Fruit fly (Drosophila melanogaster): ENCODE measurements around the gene CG4199.
A peak's percentile ranks its signal among the peaks of the same experiment; 100 is the strongest.

CG4199 gene

dm6 chrX:2050070-2050899 is 23.0 kb downstream of the CG4199 start, which contains the start of gene moody (continued):
- TF ChIP-seq bcd (GFP tag; optimal IDR thresholded peaks at IDR 0.05) (peak; percentile 97), klu (GFP tag; IDR thresholded peaks at IDR 0.05) (peak; percentile 96), zen2 (GFP tag; IDR thresholded peaks at IDR 0.05; ENCODE audit: partially characterized antibody) (0 out of 3 replicates have a peak, but pooled peaks have one; percentile 43), Mes4 (GFP tag; optimal IDR thresholded peaks at IDR 0.05) (peak; percentile 95), MESR4 (GFP tag; optimal IDR thresholded peaks at IDR 0.05) (peak; percentile 66), cas (GFP tag; IDR thresholded peaks at IDR 0.05) (peak; percentile 98), dimm (GFP tag; IDR thresholded peaks at IDR 0.05) (peak; percentile 93), Sry-δ (GFP tag; optimal IDR thresholded peaks at IDR 0.05) (peak; percentile 60), al (GFP tag; IDR thresholded peaks at IDR 0.05) (peak; percentile 98), caup (GFP tag; optimal IDR thresholded peaks at IDR 0.05; ENCODE audit: severe bottlenecking) (peak; percentile 98), Neu2 (GFP tag; optimal IDR thresholded peaks at IDR 0.05; ENCODE audit: borderline replicate concordance) (peak; percentile 70), Lim3 (GFP tag; IDR thresholded peaks at IDR 0.05) (peak; percentile 86), CG30020 (tag; optimal IDR thresholded peaks at IDR 0.05) (peak; percentile 64), Dfd (GFP tag; optimal IDR thresholded peaks at IDR 0.05) (no peak), CG18476 (GFP tag; optimal IDR thresholded peaks at IDR 0.05) (peak; percentile 78), CG6765 (GFP tag; optimal IDR thresholded peaks at IDR 0.05) (peak; percentile 98), CG17568 (GFP tag; optimal IDR thresholded peaks at IDR 0.05) (peak; percentile 93), CG13424 (tag; optimal IDR thresholded peaks at IDR 0.05) (peak; percentile 97), rib (GFP tag; IDR thresholded peaks at IDR 0.05) (peak; percentile 99), Gug (GFP tag; IDR thresholded peaks at IDR 0.05) (peak; percentile 100), Rx (GFP tag; IDR thresholded peaks at IDR 0.05) (peak; percentile 98), hbn (GFP tag; IDR thresholded peaks at IDR 0.05; ENCODE audit: partially characterized antibody) (peak; percentile 48; the same call in 1 of the 2 replicates), CG12744 (GFP tag; optimal IDR thresholded peaks at IDR 0.05) (peak; percentile 96), CG34376 (GFP tag; optimal IDR thresholded peaks at IDR 0.05) (peak; percentile 99), Atf3 (GFP tag; optimal IDR thresholded peaks at IDR 0.05) (peak; percentile 95), tx (GFP tag; optimal IDR thresholded peaks at IDR 0.05) (peak; percentile 98), CG2116 (GFP tag; optimal IDR thresholded peaks at IDR 0.05) (peak; percentile 63), fru (optimal IDR thresholded peaks at IDR 0.05) (no peak), fd64A (GFP tag; optimal IDR thresholded peaks at IDR 0.05) (peak; percentile 85), fd96Cb (tag; optimal IDR thresholded peaks at IDR 0.05) (peak; percentile 91), ftz-f1 (GFP tag; optimal IDR thresholded peaks at IDR 0.05) (peak; percentile 95), org-1 (GFP tag; optimal IDR thresholded peaks at IDR 0.05) (peak; percentile 95), CG17361 (GFP tag; IDR thresholded peaks at IDR 0.05) (peak; percentile 93), CG5180 (GFP tag; optimal IDR thresholded peaks at IDR 0.05) (peak; percentile 89), br (optimal IDR thresholded peaks at IDR 0.05) (no peak), gsb (GFP tag; IDR thresholded peaks at IDR 0.05) (peak; percentile 98), CG8924 (tag; optimal IDR thresholded peaks at IDR 0.05) (peak; percentile 96), CG2712 (tag; optimal IDR thresholded peaks at IDR 0.05) (peak; percentile 95), repo (GFP tag; optimal IDR thresholded peaks at IDR 0.05) (peak; percentile 96), CG12219 (GFP tag; optimal IDR thresholded peaks at IDR 0.05) (peak; percentile 98), CG1647 (GFP tag; optimal IDR thresholded peaks at IDR 0.05) (peak; percentile 94), CG11560 (tag; IDR thresholded peaks at IDR 0.05) (peak; percentile 90), Optix (GFP tag; IDR thresholded peaks at IDR 0.05) (peak; percentile 97), BtbVII (GFP tag; optimal IDR thresholded peaks at IDR 0.05) (peak; percentile 97), CG9609 (GFP tag; optimal IDR thresholded peaks at IDR 0.05) (peak; percentile 97), emc (GFP tag; optimal IDR thresholded peaks at IDR 0.05) (peak; percentile 92), NK7.1 (GFP tag; optimal IDR thresholded peaks at IDR 0.05) (peak; percentile 96), Oaz (GFP tag; IDR thresholded peaks at IDR 0.05) (peak; percentile 95), Fer2 (tag; optimal IDR thresholded peaks at IDR 0.05) (peak; percentile 96), CG11093 (GFP tag; IDR thresholded peaks at IDR 0.05) (peak; percentile 97)

All from whole organism, embryonic.